Fruit fly (Drosophila melanogaster): ENCODE measurements around the gene Asator.

Asator gene

DNA sequence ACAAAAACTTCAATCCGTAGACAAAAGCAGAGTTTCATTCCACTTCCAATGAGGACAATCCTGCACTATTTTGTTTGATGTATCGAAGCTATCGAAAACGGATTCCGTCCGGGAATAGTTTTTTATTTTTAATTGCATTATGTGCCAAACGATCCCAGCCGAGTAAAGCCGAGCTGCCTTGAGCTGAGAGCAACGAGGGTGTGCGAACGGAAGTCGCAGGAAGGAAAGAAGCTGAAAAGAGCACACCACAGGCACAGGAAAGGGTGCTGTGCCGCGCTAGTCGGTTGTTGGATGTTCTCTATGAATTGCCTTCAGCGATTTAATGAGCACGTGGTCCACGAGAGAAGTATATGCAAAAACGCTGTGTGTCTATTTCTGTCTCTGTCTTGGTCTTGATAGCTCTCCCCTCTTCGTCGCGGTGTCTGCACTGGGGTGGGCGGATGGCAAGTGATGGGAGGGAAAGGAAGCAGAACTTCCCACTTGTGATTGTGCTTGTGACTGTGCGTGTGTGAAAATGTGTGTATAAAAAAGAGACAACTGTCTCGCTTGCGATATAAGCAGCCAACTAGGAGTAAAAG lies 13.8 kb upstream of the Asator start (continued):
- TF ChIP-seq acj6 (GFP tag; optimal IDR thresholded peaks at IDR 0.05) (no peak), CG3032 (tag; optimal IDR thresholded peaks at IDR 0.05) (no peak), Sox102F (GFP tag; optimal IDR thresholded peaks at IDR 0.05) (no peak), Hr4 (GFP tag; optimal IDR thresholded peaks at IDR 0.05) (no peak), vri (GFP tag; optimal IDR thresholded peaks at IDR 0.05) (no peak), achi (GFP tag; optimal IDR thresholded peaks at IDR 0.05) (no peak), net (GFP tag; optimal IDR thresholded peaks at IDR 0.05) (no peak), lz (GFP tag; optimal IDR thresholded peaks at IDR 0.05) (no peak), CG11294 (GFP tag; IDR thresholded peaks at IDR 0.05) (no peak), Eip78C (GFP tag) (peak; percentile 13), Ets96B (tag; optimal IDR thresholded peaks at IDR 0.05) (no peak)

DNA sequence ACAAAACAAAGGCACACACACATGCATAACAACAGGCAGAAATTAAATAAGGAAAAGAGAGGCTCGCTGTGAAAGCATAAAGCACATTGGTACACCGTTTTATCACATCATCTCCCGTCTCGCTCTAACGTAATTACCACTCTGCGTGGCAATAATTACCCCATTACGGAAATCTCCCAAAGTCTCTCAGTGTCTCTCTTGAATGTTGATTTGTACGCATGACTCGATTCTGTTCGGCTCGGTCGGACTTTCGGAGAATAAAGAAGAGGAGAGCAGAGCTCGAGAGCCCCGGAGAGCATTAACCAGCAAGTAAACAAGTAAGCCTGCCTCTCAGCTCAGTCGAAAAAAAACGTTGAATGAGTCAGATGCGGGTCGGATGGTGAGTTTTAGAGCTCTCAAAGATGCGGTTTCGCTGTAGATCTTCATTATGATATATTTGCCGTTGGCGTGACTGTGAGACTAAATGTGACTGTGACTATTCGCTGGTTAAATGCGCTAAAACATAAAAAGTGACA lies 12.7 kb upstream of the Asator start, which contains the start of gene zfh2:
TSS of gene zfh2 (plus strand) at position 332 of the 515 bp plus-strand sequence.
- no peak for TF ChIP-seq Eip75B (GFP tag; optimal IDR thresholded peaks at IDR 0.05)
- TF ChIP-seq Sox102F (GFP tag; optimal IDR thresholded peaks at IDR 0.05): peak; percentile 39
- TF ChIP-seq Sox14 (GFP tag; optimal IDR thresholded peaks at IDR 0.05): no peak
- no peak for TF ChIP-seq salr (GFP tag; optimal IDR thresholded peaks at IDR 0.05)
- no peak for TF ChIP-seq CG11294 (GFP tag; IDR thresholded peaks at IDR 0.05)
- peak; percentile 88 for TF ChIP-seq CG1621 (tag; optimal IDR thresholded peaks at IDR 0.05)
- peak; percentile 81 for TF ChIP-seq fkh (GFP tag; optimal IDR thresholded peaks at IDR 0.05)
- TF ChIP-seq pdm3 (GFP tag; optimal IDR thresholded peaks at IDR 0.05): peak; percentile 29
- no peak for TF ChIP-seq Hr39 (GFP tag; optimal IDR thresholded peaks at IDR 0.05)
- no peak for TF ChIP-seq CG16779 (tag; optimal IDR thresholded peaks at IDR 0.05)
- no peak for TF ChIP-seq CG11762 (GFP tag; optimal IDR thresholded peaks at IDR 0.05; ENCODE audit: insufficient read depth)
- TF ChIP-seq CG34406 (GFP tag; optimal IDR thresholded peaks at IDR 0.05): no peak
- peak; percentile 3 for TF ChIP-seq CG10669 (GFP tag; optimal IDR thresholded peaks at IDR 0.05)
- TF ChIP-seq CG6808 (GFP tag; optimal IDR thresholded peaks at IDR 0.05): peak; percentile 2
- TF ChIP-seq esn (GFP tag; optimal IDR thresholded peaks at IDR 0.05): peak; percentile 14
- TF ChIP-seq CG9139 (GFP tag; optimal IDR thresholded peaks at IDR 0.05): peak; percentile 58
- no peak for TF ChIP-seq net (GFP tag; optimal IDR thresholded peaks at IDR 0.05)
- TF ChIP-seq spab (GFP tag; optimal IDR thresholded peaks at IDR 0.05): no peak
- no peak for TF ChIP-seq CG11902 (GFP tag; optimal IDR thresholded peaks at IDR 0.05)
- no peak for TF ChIP-seq CG8119 (GFP tag; IDR thresholded peaks at IDR 0.05)
- TF ChIP-seq Eip78C (GFP tag): peak; percentile 78
- peak; percentile 16 for TF ChIP-seq Lpt (GFP tag; optimal IDR thresholded peaks at IDR 0.05)
- TF ChIP-seq CG6854 (GFP tag; optimal IDR thresholded peaks at IDR 0.05): peak; percentile 34
- peak in 1 of 2 experiments; percentile 78 for TF ChIP-seq ss (GFP tag; optimal IDR thresholded peaks at IDR 0.05)

DNA sequence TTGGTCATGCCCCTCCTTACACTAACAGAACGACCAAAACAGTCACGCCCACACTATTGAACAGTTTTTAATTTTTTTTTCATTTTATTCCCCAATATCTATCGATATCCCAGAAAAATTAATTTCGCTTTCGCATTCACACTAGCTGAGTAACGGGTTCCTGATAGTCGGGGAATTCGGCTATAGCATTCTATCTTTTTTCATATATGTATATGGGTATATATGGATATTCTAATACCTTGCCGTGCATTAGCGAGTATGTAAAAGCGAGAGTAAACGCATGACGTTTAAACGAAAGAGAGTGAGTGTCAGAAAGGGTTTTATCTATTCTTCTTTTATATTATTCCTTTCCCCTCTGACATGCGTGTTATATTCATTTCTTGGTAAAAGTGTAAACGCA lies 10.3 kb upstream of the Asator start:
- TF ChIP-seq spab (GFP tag; optimal IDR thresholded peaks at IDR 0.05): no peak
- no peak for TF ChIP-seq fkh (GFP tag; optimal IDR thresholded peaks at IDR 0.05)
- TF ChIP-seq Sox102F (GFP tag; optimal IDR thresholded peaks at IDR 0.05): no peak

DNA sequence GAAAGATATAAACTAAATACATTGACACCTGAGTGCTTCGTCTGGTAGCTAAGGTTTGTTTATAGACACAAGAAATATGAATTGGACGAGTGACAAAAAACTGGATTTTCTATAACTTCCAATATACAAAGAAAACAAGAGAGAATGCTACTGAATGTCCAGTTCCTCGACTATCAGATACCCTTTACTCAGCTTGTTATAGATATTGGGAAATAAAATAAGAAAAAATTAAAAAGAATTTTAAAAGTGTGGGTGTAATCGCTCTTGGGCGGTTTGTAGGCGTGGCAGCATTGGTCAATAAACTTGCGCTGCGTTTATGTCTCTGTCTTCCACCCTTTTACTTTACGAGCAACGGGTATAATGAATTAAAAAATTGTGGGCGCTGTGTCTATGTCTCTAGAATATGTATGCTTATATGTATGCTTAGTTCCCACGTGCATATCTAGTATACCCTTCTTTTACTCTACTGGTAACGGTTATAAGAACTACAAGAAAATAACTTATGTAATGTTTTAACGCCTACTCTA lies 9.6 kb upstream of the Asator start:
- TF ChIP-seq Eip78C (GFP tag): peak; percentile 52
- no peak for TF ChIP-seq fd85E (GFP tag; optimal IDR thresholded peaks at IDR 0.05)
- no peak for TF ChIP-seq CG6792 (GFP tag; optimal IDR thresholded peaks at IDR 0.05)
- TF ChIP-seq topi (GFP tag; optimal IDR thresholded peaks at IDR 0.05): no peak
- no peak for TF ChIP-seq Eip93F (GFP tag; optimal IDR thresholded peaks at IDR 0.05)
- no peak for TF ChIP-seq vri (GFP tag; optimal IDR thresholded peaks at IDR 0.05)
